Fruit fly (Drosophila melanogaster): Measurements from ENCODE around the gene CG6738.

dm6 chr3R:23091586-23092228 lies 7.6 kb upstream of the CG6738 start, which contains the start of the genes CG17110 and CG6726:
- no peak for TF ChIP-seq eg (GFP tag; IDR thresholded peaks at IDR 0.05)
- TF ChIP-seq Met (GFP tag; optimal IDR thresholded peaks at IDR 0.05): no peak
- TF ChIP-seq fd59A (GFP tag; optimal IDR thresholded peaks at IDR 0.05): no peak
